Fruit fly (Drosophila melanogaster) whole organism, embryonic: Measurements from ENCODE around the gene CG42823.
A peak's percentile ranks its signal among the peaks of the same experiment; 100 is the strongest.

Experiments
- CG10959 ChIP-seq: fragments of 200-800 bp; sonication (Bioruptor generic); IDR thresholded peaks from 2 replicates; pipeline ENCODE4 v1.3.6; 2022; ENCODE audit warnings: missing biosample characterization, missing genetic modification characterization
- CG11085 ChIP-seq: fragments of 200-800 bp; sonication (Bioruptor generic); IDR thresholded peaks from 2 replicates; pipeline ENCODE4 v1.3.6; 2022; ENCODE audit warnings: missing biosample characterization, missing genetic modification characterization
- CG11247 ChIP-seq: fragments of 200-800 bp; sonication (Bioruptor generic); IDR thresholded peaks from 2 replicates; pipeline ENCODE4 v1.3.6; 2022; ENCODE audit warnings: missing biosample characterization, missing genetic modification characterization
- CG11456 ChIP-seq: fragments of 200-800 bp; sonication (Bioruptor generic); IDR thresholded peaks from 3 replicates; pipeline ENCODE4 v1.3.6; 2022; ENCODE audit warnings: missing biosample characterization, missing genetic modification characterization
- CG12391 ChIP-seq: fragments of 200-800 bp; sonication (Bioruptor generic); optimal IDR thresholded peaks from 3 replicates; lab custom pipeline; 2018; ENCODE audit warnings: missing biosample characterization, mild to moderate bottlenecking, missing genetic modification characterization, moderate library complexity
- CG13123 ChIP-seq: fragments of 200-800 bp; sonication (Bioruptor generic); optimal IDR thresholded peaks from 2 replicates; lab custom pipeline; 2016; ENCODE audit warnings: missing biosample characterization, missing genetic modification characterization
- CG15479 ChIP-seq: fragments of 200-800 bp; sonication (Bioruptor generic); optimal IDR thresholded peaks from 3 replicates; lab custom pipeline; 2019; ENCODE audit warnings: missing biosample characterization, mild to moderate bottlenecking, missing genetic modification characterization, moderate library complexity
- CG15696 ChIP-seq: fragments of 200-800 bp; sonication (Bioruptor generic); optimal IDR thresholded peaks from 2 replicates; lab custom pipeline; 2019; ENCODE audit warnings: missing biosample characterization, mild to moderate bottlenecking, missing genetic modification characterization, moderate library complexity
- CG16863 ChIP-seq: fragments of 200-800 bp; sonication (Bioruptor generic); optimal IDR thresholded peaks from 3 replicates; lab custom pipeline; 2016; ENCODE audit warnings: missing biosample characterization, missing genetic modification characterization
- CG17802 ChIP-seq: fragments of 200-800 bp; sonication (Bioruptor generic); optimal IDR thresholded peaks from 2 replicates; lab custom pipeline; 2018; ENCODE audit warnings: missing biosample characterization, mild to moderate bottlenecking, missing genetic modification characterization, moderate library complexity
- CG31224 ChIP-seq: fragments of 200-800 bp; sonication (Bioruptor generic); IDR thresholded peaks from 2 replicates; pipeline ENCODE4 v1.3.6; 2022; ENCODE audit warnings: missing biosample characterization, missing genetic modification characterization
- CG34376 ChIP-seq: fragments of 200-800 bp; sonication (Bioruptor generic); optimal IDR thresholded peaks from 2 replicates; lab custom pipeline; 2018; ENCODE audit warnings: missing biosample characterization, mild to moderate bottlenecking, missing genetic modification characterization
- CG4854 ChIP-seq: fragments of 200-800 bp; sonication (Bioruptor generic); optimal IDR thresholded peaks from 2 replicates; lab custom pipeline; 2016; ENCODE audit warnings: missing biosample characterization, missing genetic modification characterization, inconsistent platforms
- CG6683 ChIP-seq: fragments of 200-800 bp; sonication (Bioruptor generic); optimal IDR thresholded peaks from 2 replicates; lab custom pipeline; 2017; ENCODE audit warnings: missing biosample characterization, mild to moderate bottlenecking, missing genetic modification characterization, missing genetic modification reagents
- CG6813 ChIP-seq: fragments of 200-800 bp; sonication (Bioruptor generic); optimal IDR thresholded peaks from 2 replicates; lab custom pipeline; 2017; ENCODE audit warnings: missing biosample characterization, missing genetic modification characterization, mild to moderate bottlenecking, moderate library complexity, missing genetic modification reagents
- CG7556 ChIP-seq: fragments of 200-800 bp; sonication (Bioruptor generic); optimal IDR thresholded peaks from 2 replicates; lab custom pipeline; 2017; ENCODE audit warnings: missing biosample characterization, mild to moderate bottlenecking, missing genetic modification characterization
- CG7963 ChIP-seq: fragments of 200-800 bp; sonication (Bioruptor generic); IDR thresholded peaks from 3 replicates; pipeline ENCODE4 v1.3.6; 2022; ENCODE audit warnings: missing biosample characterization, missing genetic modification characterization; ENCODE audit not compliant: partially characterized antibody
- CG8388 ChIP-seq: fragments of 200-800 bp; sonication (Bioruptor generic); optimal IDR thresholded peaks from 2 replicates; lab custom pipeline; 2019; ENCODE audit warnings: missing biosample characterization, mild to moderate bottlenecking, missing genetic modification characterization, moderate library complexity
- Dbx ChIP-seq: fragments of 200-800 bp; sonication (Bioruptor generic); IDR thresholded peaks from 3 replicates; pipeline ENCODE4 v1.3.6; 2022; ENCODE audit warnings: missing biosample characterization, missing genetic modification characterization
- ERR ChIP-seq: fragments of 200-800 bp; sonication (Bioruptor generic); optimal IDR thresholded peaks from 2 replicates; lab custom pipeline; 2016; ENCODE audit warnings: missing biosample characterization, missing genetic modification characterization
- Ets97D ChIP-seq: fragments of 200-800 bp; sonication (Bioruptor generic); optimal IDR thresholded peaks from 3 replicates; lab custom pipeline; 2016; ENCODE audit warnings: missing biosample characterization, missing genetic modification characterization
- Gsc ChIP-seq: fragments of 200-800 bp; sonication (Bioruptor generic); IDR thresholded peaks from 2 replicates; pipeline ENCODE4 v1.3.6; 2022; ENCODE audit warnings: missing biosample characterization, missing genetic modification characterization
- HLH54F ChIP-seq: fragments of 200-800 bp; sonication (Bioruptor generic); optimal IDR thresholded peaks from 3 replicates; lab custom pipeline; 2016; ENCODE audit warnings: missing biosample characterization, missing genetic modification characterization
- Hmr ChIP-seq: fragments of 200-800 bp; sonication (Bioruptor generic); optimal IDR thresholded peaks from 3 replicates; lab custom pipeline; 2017; ENCODE audit warnings: mild to moderate bottlenecking, missing biosample characterization, missing genetic modification reagents, missing genetic modification characterization
- Hr39 ChIP-seq: fragments of >200 bp; optimal IDR thresholded peaks from 2 replicates; lab custom pipeline; 2017
- Mad ChIP-seq: fragments of 200-800 bp; sonication (Bioruptor generic); optimal IDR thresholded peaks from 2 replicates; lab custom pipeline; 2016; ENCODE audit warnings: missing biosample characterization, missing genetic modification characterization
- Pdp1 ChIP-seq, 2 experiments: fragments of 200-800 bp; sonication (Bioruptor generic); optimal IDR thresholded peaks; 3 replicates each; lab custom pipeline; 2016; ENCODE audit warnings: missing biosample characterization in 2 of 2, missing genetic modification characterization in 2 of 2, mild to moderate bottlenecking in 1 of 2, moderate library complexity in 1 of 2
- Rfx ChIP-seq: fragments of 200-800 bp; sonication (Bioruptor generic); IDR thresholded peaks from 2 replicates; pipeline ENCODE4 v1.3.6; 2022; ENCODE audit warnings: missing biosample characterization, missing genetic modification characterization
- Side ChIP-seq: fragments of 200-800 bp; sonication (Bioruptor generic); optimal IDR thresholded peaks from 2 replicates; lab custom pipeline; 2016; ENCODE audit warnings: missing biosample characterization, missing genetic modification characterization
- Six4 ChIP-seq: fragments of 200-800 bp; sonication (Bioruptor generic); optimal IDR thresholded peaks from 2 replicates; lab custom pipeline; 2016; ENCODE audit warnings: missing biosample characterization, missing genetic modification characterization
- Taf1 ChIP-seq: fragments of 200-800 bp; sonication (Bioruptor generic); IDR thresholded peaks from 2 replicates; pipeline ENCODE4 v1.3.6; 2022; ENCODE audit warnings: missing biosample characterization, missing genetic modification characterization
- ac ChIP-seq: fragments of 200-800 bp; sonication (Bioruptor generic); optimal IDR thresholded peaks from 3 replicates; lab custom pipeline; 2017; ENCODE audit warnings: missing biosample characterization, mild to moderate bottlenecking, missing genetic modification characterization
- ato ChIP-seq: fragments of 200-800 bp; sonication (Bioruptor generic); IDR thresholded peaks from 2 replicates; pipeline ENCODE4 v1.3.6; 2022; ENCODE audit warnings: missing biosample characterization, missing genetic modification characterization; ENCODE audit not compliant: partially characterized antibody
- crc ChIP-seq: fragments of 200-800 bp; sonication (Bioruptor generic); optimal IDR thresholded peaks from 2 replicates; lab custom pipeline; 2016; ENCODE audit warnings: missing biosample characterization, missing genetic modification characterization
- gcm ChIP-seq: fragments of 200-800 bp; sonication (Bioruptor generic); optimal IDR thresholded peaks from 2 replicates; lab custom pipeline; 2019; ENCODE audit warnings: missing biosample characterization, mild to moderate bottlenecking, missing genetic modification characterization, moderate library complexity
- jing ChIP-seq: fragments of 200-800 bp; sonication (Bioruptor generic); optimal IDR thresholded peaks from 2 replicates; lab custom pipeline; 2018; ENCODE audit warnings: missing biosample characterization, mild to moderate bottlenecking, missing genetic modification characterization
- lov ChIP-seq, 2 experiments: fragments of 200-800 bp in 1 of 2; fragments of >200 bp in 1 of 2; sonication (Bioruptor generic) in 1 of 2; IDR thresholded peaks in 1 of 2; optimal IDR thresholded peaks in 1 of 2; 2 replicates in 1 of 2; 3 replicates in 1 of 2; pipeline versions ENCODE4 v1.3.6 to Lab custom; 2017 to 2022; ENCODE audit warnings: missing biosample characterization in 1 of 2, missing genetic modification characterization in 1 of 2
- nom ChIP-seq: fragments of 200-800 bp; sonication (Bioruptor generic); optimal IDR thresholded peaks from 2 replicates; lab custom pipeline; 2017; ENCODE audit warnings: missing biosample characterization, missing genetic modification characterization, mild to moderate bottlenecking, moderate library complexity, missing genetic modification reagents
- oc ChIP-seq: fragments of 200-800 bp; sonication (Bioruptor generic); optimal IDR thresholded peaks from 2 replicates; lab custom pipeline; 2018; ENCODE audit warnings: missing biosample characterization, mild to moderate bottlenecking, missing genetic modification characterization, moderate library complexity
- pan ChIP-seq, 4 experiments: fragments of >200 bp in 3 of 4; fragments of 200-800 bp in 1 of 4; sonication (Bioruptor generic) in 1 of 4; optimal IDR thresholded peaks in 3 of 4; IDR thresholded peaks in 1 of 4; 2 replicates each; pipeline versions ENCODE4 v1.3.6 to Lab custom; 2017 to 2022; ENCODE audit warnings: missing biosample characterization in 2 of 4, missing genetic modification characterization in 2 of 4, mixed read lengths in 1 of 4
- pnt ChIP-seq: fragments of 200-800 bp; sonication (Bioruptor generic); optimal IDR thresholded peaks from 3 replicates; lab custom pipeline; 2016; ENCODE audit warnings: missing biosample characterization, missing genetic modification characterization
- slbo ChIP-seq: fragments of 200-800 bp; sonication (Bioruptor generic); IDR thresholded peaks from 2 replicates; pipeline ENCODE4 v1.3.6; 2022; ENCODE audit warnings: missing biosample characterization, missing genetic modification characterization
- sna ChIP-seq: fragments of 200-800 bp; sonication (Bioruptor generic); IDR thresholded peaks from 2 replicates; pipeline ENCODE4 v1.3.6; 2022; ENCODE audit warnings: missing biosample characterization, missing genetic modification characterization; ENCODE audit not compliant: partially characterized antibody
- ssp ChIP-seq: fragments of 200-800 bp; sonication (Bioruptor generic); IDR thresholded peaks from 2 replicates; pipeline ENCODE4 v1.3.6; 2022; ENCODE audit warnings: missing biosample characterization, missing genetic modification characterization
- tio ChIP-seq: fragments of 200-800 bp; sonication (Bioruptor generic); optimal IDR thresholded peaks from 2 replicates; lab custom pipeline; 2017; ENCODE audit warnings: missing biosample characterization, missing genetic modification characterization, inconsistent platforms
- trh ChIP-seq: fragments of 200-800 bp; sonication (Bioruptor generic); optimal IDR thresholded peaks from 2 replicates; lab custom pipeline; 2016; ENCODE audit warnings: missing biosample characterization, missing genetic modification characterization
- vvl ChIP-seq: fragments of 200-800 bp; sonication (Bioruptor generic); IDR thresholded peaks from 2 replicates; pipeline ENCODE4 v1.3.6; 2022; ENCODE audit warnings: missing biosample characterization, missing genetic modification characterization
- wdn ChIP-seq: fragments of 200-800 bp; sonication (Bioruptor generic); IDR thresholded peaks from 2 replicates; pipeline ENCODE4 v1.3.6; 2022; ENCODE audit warnings: missing biosample characterization, missing genetic modification characterization
- wek ChIP-seq: fragments of 200-800 bp; sonication (Bioruptor generic); optimal IDR thresholded peaks from 3 replicates; lab custom pipeline; 2018; ENCODE audit warnings: missing biosample characterization, mild to moderate bottlenecking, missing genetic modification characterization, moderate library complexity

CG42823 gene

dm6 chr3R:17402434-17402833 lies 2.5 kb downstream of the CG42823 start, which contains the start of gene Sur-8 (continued):
- TF ChIP-seq oc (tag; lab: Kevin White, UChicago), result no peak
- peak; percentile 92 for TF ChIP-seq Rfx
- TF ChIP-seq CG13123 (GFP tag; lab: Kevin White, UChicago), result peak; percentile 38
- TF ChIP-seq CG8388 (GFP tag; lab: Kevin White, UChicago), result peak; percentile 7
- peak; percentile 96 for TF ChIP-seq CG11456 (GFP tag; lab: Robert Waterston, UW)
- peak; percentile 40 for TF ChIP-seq Mad (GFP tag; lab: Kevin White, UChicago)
- peak; percentile 25 for TF ChIP-seq wek
- TF ChIP-seq tio (GFP tag; lab: Kevin White, UChicago), result peak; percentile 17
- 0 out of 2 replicates have a peak, but pooled peaks have one; percentile 27 for TF ChIP-seq Taf1 (GFP tag; lab: Robert Waterston, UW)
- no peak for TF ChIP-seq pan (optimal IDR thresholded peaks at IDR 0.05; lab: Kevin White, UChicago)
- TF ChIP-seq pan (GFP tag; optimal IDR thresholded peaks at IDR 0.05 in 1 of 2, IDR thresholded peaks at IDR 0.05 in 1 of 2), result peak in 1 of 2 experiments; percentile 77
- no peak for TF ChIP-seq Hr39
- no peak for TF ChIP-seq CG6683 (GFP tag; lab: Kevin White, UChicago)
- TF ChIP-seq CG10959 (GFP tag; lab: Robert Waterston, UW), result peak; percentile 29; the same call in 1 of the 2 replicates
- peak; percentile 2 for TF ChIP-seq Side (GFP tag; lab: Kevin White, UChicago)
- peak; percentile 65 for TF ChIP-seq pnt
- TF ChIP-seq Gsc (GFP tag; lab: Robert Waterston, UW), result no peak
- TF ChIP-seq slbo (GFP tag; lab: Robert Waterston, UW), result peak; percentile 87
- no peak for TF ChIP-seq wdn (GFP tag; lab: Robert Waterston, UW)
- TF ChIP-seq Dbx (GFP tag; lab: Robert Waterston, UW), result peak; percentile 84
- peak; percentile 76 for TF ChIP-seq Hmr
- no peak for TF ChIP-seq CG15479 (GFP tag; lab: Kevin White, UChicago)
- no peak for TF ChIP-seq trh
- peak; percentile 89 for TF ChIP-seq CG11247
- TF ChIP-seq Ets97D (GFP tag; lab: Kevin White, UChicago), result peak; percentile 45
- peak; percentile 53; the same call in 1 of the 2 replicates for TF ChIP-seq ssp (GFP tag; lab: Robert Waterston, UW)
- no peak for TF ChIP-seq CG7556 (GFP tag; lab: Kevin White, UChicago)
- TF ChIP-seq crc, result peak; percentile 5
- TF ChIP-seq CG4854 (GFP tag; lab: Kevin White, UChicago), result peak; percentile 36
- TF ChIP-seq lov (optimal IDR thresholded peaks at IDR 0.05; lab: Kevin White, UChicago), result no peak
- TF ChIP-seq lov (GFP tag; IDR thresholded peaks at IDR 0.05; lab: Robert Waterston, UW), result no peak
- no peak for TF ChIP-seq jing (GFP tag; lab: Kevin White, UChicago)
- peak; percentile 66 for TF ChIP-seq CG11085
- TF ChIP-seq CG31224, result peak; percentile 47; the same call in 1 of the 2 replicates
- peak; percentile 54 to 69 for TF ChIP-seq Pdp1 (GFP tag; optimal IDR thresholded peaks at IDR 0.05; lab: Kevin White, UChicago)
- peak; percentile 34 for TF ChIP-seq CG15696
- no peak for TF ChIP-seq CG17802 (tag; lab: Kevin White, UChicago)
- TF ChIP-seq ERR (GFP tag; lab: Kevin White, UChicago), result no peak
- peak; percentile 43 for TF ChIP-seq HLH54F (GFP tag; lab: Kevin White, UChicago)
- TF ChIP-seq CG7963, result no peak
- TF ChIP-seq ato, result no peak
- TF ChIP-seq Six4, result peak; percentile 41
- no peak for TF ChIP-seq gcm (GFP tag; lab: Kevin White, UChicago)
- peak; percentile 39 for TF ChIP-seq CG34376 (GFP tag; lab: Kevin White, UChicago)
- TF ChIP-seq CG16863 (GFP tag; lab: Kevin White, UChicago), result peak; percentile 65
- TF ChIP-seq CG12391 (tag; lab: Kevin White, UChicago), result no peak
- peak; percentile 76; the same call in 1 of the 2 replicates for TF ChIP-seq vvl (GFP tag; lab: Robert Waterston, UW)
- TF ChIP-seq ac (GFP tag; lab: Kevin White, UChicago), result no peak
- no peak for TF ChIP-seq nom (GFP tag; lab: Kevin White, UChicago)
- peak; percentile 1 for TF ChIP-seq CG6813 (GFP tag; lab: Kevin White, UChicago)
- no peak for TF ChIP-seq sna (GFP tag; lab: Robert Waterston, UW)
